Worm (Caenorhabditis elegans) whole organism, midembryonic: ENCODE results near the gene Y55F3BL.4.

ENCODE experiments used
- T22C8.4 ChIP-seq: fragments of 200-800 bp; sonication (Bioruptor generic); IDR thresholded peaks from 2 replicates; pipeline ENCODE4 v1.3.6; 2022; ENCODE audit warnings: missing genetic modification characterization, missing compliant biosample characterization
- flt-1 ChIP-seq: fragments of 200-800 bp; sonication (Bioruptor generic); IDR thresholded peaks from 2 replicates; pipeline ENCODE4 v1.3.6; 2022; ENCODE audit warnings: missing genetic modification characterization, missing compliant biosample characterization
- tab-1 ChIP-seq: fragments of 200-800 bp; sonication (Bioruptor generic); IDR thresholded peaks from 2 replicates; pipeline ENCODE4 v1.3.6; 2022; ENCODE audit warnings: missing genetic modification characterization, missing compliant biosample characterization

DNA sequence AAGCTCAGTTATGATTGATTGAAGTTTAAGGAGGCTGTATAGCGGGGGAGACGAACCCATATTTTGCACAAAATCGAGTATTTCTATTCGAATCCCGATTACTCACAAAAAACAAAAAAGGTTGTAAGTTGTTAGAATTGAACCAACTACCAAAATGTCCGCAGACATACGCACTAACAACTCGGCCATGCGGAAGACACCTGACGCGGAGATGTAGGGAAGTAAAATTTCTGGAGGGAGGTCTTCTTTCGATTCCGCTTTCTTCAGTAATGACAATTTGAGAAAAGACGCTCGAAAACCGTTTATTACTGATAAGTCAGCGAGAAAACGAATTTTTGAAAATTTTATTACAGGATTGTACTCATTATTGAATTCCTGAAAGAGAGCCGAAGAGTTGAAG, 13.0 kb downstream of the Y55F3BL.4 start:
- TF ChIP-seq T22C8.4 (GFP tag; lab: Robert Waterston, UW) (no peak), tab-1 (GFP tag; lab: Robert Waterston, UW) (no peak), flt-1 (GFP tag; lab: Robert Waterston, UW) (no peak)
